Worm (Caenorhabditis elegans): ENCODE data around the gene nex-4.

nex-4 gene

DNA sequence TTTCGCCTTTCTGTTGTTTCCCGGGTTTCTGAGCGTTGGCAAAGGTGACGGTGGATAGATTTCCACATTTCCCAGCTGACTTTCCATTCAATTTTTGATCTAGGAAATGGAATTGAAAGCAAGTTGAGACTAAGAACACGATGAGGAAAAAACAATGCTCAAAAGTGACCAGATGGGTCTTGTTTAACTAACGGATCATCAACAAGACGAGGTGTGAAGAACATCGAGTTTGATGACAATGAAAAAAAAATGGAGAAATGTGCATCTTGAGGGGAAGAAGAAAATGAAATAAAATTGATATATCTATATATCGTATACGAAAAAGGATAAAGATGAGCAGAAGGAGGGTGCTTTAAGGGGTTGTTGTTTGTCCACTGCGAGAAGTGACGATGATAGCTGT lies 26.3 kb downstream of the nex-4 start, which contains the start of gene T19H12.6:
TSS of gene T19H12.6 (minus strand) at position 101 of the 400 bp plus-strand sequence.
- TF ChIP-seq hmg-20 (GFP tag; IDR thresholded peaks at IDR 0.05) = no peak
- TF ChIP-seq C17E4.6 (GFP tag; IDR thresholded peaks at IDR 0.05) = no peak
- no peak for TF ChIP-seq atf-7 (tag; optimal IDR thresholded peaks at IDR 0.05)
- no peak for TF ChIP-seq ceh-58 (GFP tag; IDR thresholded peaks at IDR 0.05)
- no peak for TF ChIP-seq attf-3 (GFP tag; conservative IDR thresholded peaks at IDR 0.05)
- TF ChIP-seq C06A6.2 (GFP tag; conservative IDR thresholded peaks at IDR 0.05) = no peak
- TF ChIP-seq cebp-1 (GFP tag; IDR thresholded peaks at IDR 0.05) = no peak
- TF ChIP-seq cebp-1 (tag; optimal IDR thresholded peaks at IDR 0.05) = no peak
- no peak for TF ChIP-seq dpl-1 (GFP tag; optimal IDR thresholded peaks at IDR 0.05)
- TF ChIP-seq egrh-3 (GFP tag; IDR thresholded peaks at IDR 0.05) = no peak
- TF ChIP-seq let-607 (tag; optimal IDR thresholded peaks at IDR 0.05) = no peak
- TF ChIP-seq hmg-1.2 (GFP tag; IDR thresholded peaks at IDR 0.05) = no peak
- TF ChIP-seq lsl-1 (GFP tag; optimal IDR thresholded peaks at IDR 0.05) = no peak
- TF ChIP-seq F10E7.11 (tag; optimal IDR thresholded peaks at IDR 0.05) = no peak
- no peak for TF ChIP-seq unc-130 (GFP tag; optimal IDR thresholded peaks at IDR 0.05)
- TF ChIP-seq nfya-1 (tag; optimal IDR thresholded peaks at IDR 0.05; ENCODE audit: borderline replicate concordance, insufficient read depth) = no peak
- TF ChIP-seq mel-28 (tag; optimal IDR thresholded peaks at IDR 0.05; ENCODE audit: borderline replicate concordance) = no peak

DNA sequence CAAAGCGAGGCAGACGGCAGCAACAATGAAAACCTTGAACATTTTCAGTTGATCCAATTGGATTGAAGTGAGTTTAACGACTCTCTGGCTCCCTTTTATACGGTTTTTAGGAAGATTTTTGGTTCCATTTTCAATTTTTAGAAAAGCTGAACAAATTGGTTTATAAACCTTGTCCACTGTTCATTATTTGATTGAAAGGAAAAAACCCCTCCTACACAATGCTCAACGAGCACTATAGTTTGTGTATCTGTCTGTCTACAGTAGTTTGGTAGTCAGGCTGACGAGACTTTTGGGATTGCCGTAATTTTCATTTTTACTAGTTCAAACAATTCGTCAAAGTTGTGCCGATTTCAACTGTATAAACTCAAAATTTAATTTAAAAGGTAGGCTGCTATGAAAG lies 28.0 kb downstream of the nex-4 start, which contains the start of gene T19H12.15:
TSS of gene T19H12.15 (minus strand) at position 101 of the 400 bp plus-strand sequence.
- no peak for TF ChIP-seq akir-1 (GFP tag; optimal IDR thresholded peaks at IDR 0.05)
- TF ChIP-seq attf-5 (GFP tag; optimal IDR thresholded peaks at IDR 0.05) = no peak
- TF ChIP-seq snpc-1.3 (tag; optimal IDR thresholded peaks at IDR 0.05; ENCODE audit: insufficient read depth) = no peak
- TF ChIP-seq ceh-58 (GFP tag; IDR thresholded peaks at IDR 0.05) = no peak
- no peak for TF ChIP-seq lin-54 (GFP tag; optimal IDR thresholded peaks at IDR 0.05)
- no peak for TF ChIP-seq fkh-3 (tag; optimal IDR thresholded peaks at IDR 0.05)
- TF ChIP-seq let-607 (tag; optimal IDR thresholded peaks at IDR 0.05) = no peak
- TF ChIP-seq tbx-9 (tag; optimal IDR thresholded peaks at IDR 0.05; ENCODE audit: borderline replicate concordance) = no peak
- no peak for TF ChIP-seq repo-1 (tag; optimal IDR thresholded peaks at IDR 0.05)
- TF ChIP-seq ztf-22 (GFP tag; optimal IDR thresholded peaks at IDR 0.05) = no peak
- no peak for TF ChIP-seq let-526 (GFP tag; IDR thresholded peaks at IDR 0.05)
- no peak for TF ChIP-seq him-1 (tag; optimal IDR thresholded peaks at IDR 0.05)
- TF ChIP-seq rcor-1 (GFP tag; IDR thresholded peaks at IDR 0.05) = no peak
- no peak for TF ChIP-seq nhr-90 (tag; optimal IDR thresholded peaks at IDR 0.05)
- TF ChIP-seq madf-10 (tag; optimal IDR thresholded peaks at IDR 0.05) = no peak
- TF ChIP-seq nhr-120 (GFP tag; IDR thresholded peaks at IDR 0.05) = no peak
- TF ChIP-seq gei-17 (GFP tag; optimal IDR thresholded peaks at IDR 0.05) = no peak
- no peak for TF ChIP-seq K11D2.4 (GFP tag; IDR thresholded peaks at IDR 0.05)
- TF ChIP-seq snpc-4 (GFP tag; optimal IDR thresholded peaks at IDR 0.05) = no peak
- TF ChIP-seq snpc-4 (tag; optimal IDR thresholded peaks at IDR 0.05) = no peak
- TF ChIP-seq snpc-1.1 (tag; optimal IDR thresholded peaks at IDR 0.05; ENCODE audit: insufficient read depth) = no peak

DNA sequence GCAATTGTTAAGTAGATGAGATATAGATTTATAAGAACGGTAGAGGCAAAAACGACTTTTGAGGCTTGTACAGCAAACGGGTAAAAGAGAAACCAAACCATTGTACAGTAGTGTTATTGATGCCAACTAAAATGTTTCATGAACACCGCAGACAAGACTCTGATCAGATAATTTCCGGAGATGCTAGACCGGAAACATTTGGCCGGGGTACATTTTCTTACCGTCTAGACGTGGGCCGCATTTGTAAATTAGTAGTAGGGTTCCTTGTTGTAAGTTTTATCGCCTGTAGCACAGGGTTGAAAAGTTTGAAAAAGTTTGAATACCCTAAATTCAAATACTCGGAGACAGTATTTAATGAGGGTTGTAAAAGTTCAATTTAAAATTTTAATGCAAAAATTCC lies 30.1 kb downstream of the nex-4 start, which contains the start of gene str-32:
TSS of gene str-32 (minus strand) at position 101 of the 400 bp plus-strand sequence.
- TF ChIP-seq snpc-4 (GFP tag; optimal IDR thresholded peaks at IDR 0.05) (no peak), snpc-4 (tag; optimal IDR thresholded peaks at IDR 0.05) (no peak), madf-6 (GFP tag; IDR thresholded peaks at IDR 0.05) (no peak), Y53G8AR.9 (GFP tag; conservative IDR thresholded peaks at IDR 0.05) (no peak), F55B11.4 (tag; optimal IDR thresholded peaks at IDR 0.05; ENCODE audit: borderline replicate concordance, insufficient read depth) (no peak), Y53F4B.3 (GFP tag; IDR thresholded peaks at IDR 0.05) (no peak), snpc-1.3 (tag; optimal IDR thresholded peaks at IDR 0.05; ENCODE audit: insufficient read depth) (no peak), F57C9.4 (tag; optimal IDR thresholded peaks at IDR 0.05) (no peak), rpc-1 (optimal IDR thresholded peaks at IDR 0.05) (no peak), rpc-1 (tag; optimal IDR thresholded peaks at IDR 0.05) (no peak), lin-26 (GFP tag; IDR thresholded peaks at IDR 0.05) (no peak), attf-3 (GFP tag; conservative IDR thresholded peaks at IDR 0.05) (no peak), chd-7 (tag; optimal IDR thresholded peaks at IDR 0.05) (no peak)

All from whole organism, young adult.